Worm (Caenorhabditis elegans): ENCODE results near the gene nspc-19.

DNA sequence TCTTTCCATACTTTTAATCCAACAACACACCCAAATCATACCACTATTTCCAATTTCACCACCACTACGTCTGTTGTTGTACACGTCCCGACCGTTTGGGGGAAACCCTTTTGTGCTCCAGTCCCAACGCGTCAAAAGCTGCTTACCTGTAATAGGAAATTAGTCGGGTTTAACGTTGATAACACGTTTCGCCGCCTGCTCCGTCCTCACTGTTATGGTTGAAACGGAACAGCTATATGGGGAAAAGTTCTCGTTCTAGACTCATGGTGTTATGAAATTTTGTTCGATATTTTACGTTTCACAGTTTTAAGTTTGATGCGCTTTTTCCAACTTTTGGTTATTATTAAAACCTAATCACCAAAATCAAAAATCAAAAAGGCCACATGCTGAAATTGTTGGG is 7.4 kb downstream of the nspc-19 start:
- TF ChIP-seq W03F9.2 (tag; optimal IDR thresholded peaks at IDR 0.05) (no peak), dao-5 (tag; optimal IDR thresholded peaks at IDR 0.05) (no peak), him-1 (tag; optimal IDR thresholded peaks at IDR 0.05) (no peak)

Data from whole organism, L4/young adult.